Fruit fly (Drosophila melanogaster): Measurements from ENCODE around the gene CG1910.

dm6 chr3R:31771790-31772576 is 24.5 kb downstream of the CG1910 start, which contains the start of the genes betaGlu and sip3:
- TF ChIP-seq Myc (optimal IDR thresholded peaks at IDR 0.05) = no peak
- no peak for TF ChIP-seq ttk (optimal IDR thresholded peaks at IDR 0.05)
- TF ChIP-seq psq (optimal IDR thresholded peaks at IDR 0.05) = no peak
- TF ChIP-seq insv (optimal IDR thresholded peaks at IDR 0.05) = no peak

Measured in Kc167 (cell line).